Fruit fly (Drosophila melanogaster): ENCODE measurements around the gene Cox11.

DNA sequence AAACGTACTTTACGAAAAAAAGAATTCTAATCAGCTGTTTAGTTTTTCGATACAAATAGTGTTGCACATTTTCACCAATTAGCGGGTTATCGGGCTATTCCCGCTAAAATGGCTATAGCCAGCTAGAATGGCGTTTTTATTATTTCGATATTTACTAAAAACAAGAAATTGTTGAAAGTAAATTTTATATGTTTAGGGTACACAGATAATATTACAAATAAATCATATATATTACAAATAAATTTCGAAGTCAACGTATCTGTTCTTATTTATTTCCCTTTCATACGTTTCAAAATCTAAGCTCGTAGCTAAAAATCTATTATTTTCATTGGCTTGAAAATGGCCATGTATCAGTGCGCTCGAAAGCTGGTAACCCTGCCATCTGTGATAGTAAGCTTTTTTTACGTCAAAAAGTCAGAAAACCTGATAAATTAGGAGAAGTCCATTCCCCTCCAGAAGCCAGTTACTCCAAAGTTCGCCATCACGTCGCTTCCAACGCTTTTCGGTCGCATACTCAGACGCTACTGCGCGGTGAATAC lies 6.8 kb upstream of the Cox11 start, which contains the start of the genes CG7382 and cl:
- TF ChIP-seq psq (optimal IDR thresholded peaks at IDR 0.05) (no peak), pan (optimal IDR thresholded peaks at IDR 0.05) (no peak), EcR (GFP tag; optimal IDR thresholded peaks at IDR 0.05) (no peak)

All from whole organism.